Fruit fly (Drosophila melanogaster) whole organism, prepupa: ENCODE results near the gene zfh1.

Source experiments
- Blimp-1 ChIP-seq: fragments of 200-800 bp; sonication (Bioruptor generic); optimal IDR thresholded peaks from 3 replicates; lab custom pipeline; 2017; ENCODE audit warnings: missing biosample characterization, missing genetic modification characterization, mild to moderate bottlenecking, moderate library complexity, missing genetic modification reagents
- CG10631 ChIP-seq: fragments of 200-800 bp; sonication (Bioruptor generic); optimal IDR thresholded peaks from 2 replicates; lab custom pipeline; 2016; ENCODE audit warnings: missing biosample characterization, missing genetic modification characterization
- CG10669 ChIP-seq: fragments of 200-800 bp; sonication (Bioruptor generic); optimal IDR thresholded peaks from 3 replicates; lab custom pipeline; 2018; ENCODE audit warnings: missing biosample characterization, mild to moderate bottlenecking, missing genetic modification characterization, moderate library complexity
- CG11762 ChIP-seq: fragments of 200-800 bp; sonication (Bioruptor generic); optimal IDR thresholded peaks from 3 replicates; lab custom pipeline; 2016; ENCODE audit warnings: missing biosample characterization, missing genetic modification characterization; ENCODE audit not compliant: insufficient read depth
- CG11902 ChIP-seq: fragments of 200-800 bp; sonication (Bioruptor generic); optimal IDR thresholded peaks from 3 replicates; lab custom pipeline; 2016; ENCODE audit warnings: missing biosample characterization, missing genetic modification characterization
- CG1621 ChIP-seq: fragments of 200-800 bp; sonication (Bioruptor generic); optimal IDR thresholded peaks from 3 replicates; lab custom pipeline; 2018; ENCODE audit warnings: missing biosample characterization, mild to moderate bottlenecking, missing genetic modification characterization
- CG16779 ChIP-seq: fragments of 200-800 bp; sonication (Bioruptor generic); optimal IDR thresholded peaks from 3 replicates; lab custom pipeline; 2017; ENCODE audit warnings: missing biosample characterization, mild to moderate bottlenecking, missing genetic modification characterization
- CG3032 ChIP-seq: fragments of 200-800 bp; optimal IDR thresholded peaks from 2 replicates; lab custom pipeline; 2019; ENCODE audit warnings: missing biosample characterization, mild to moderate bottlenecking, missing genetic modification characterization, moderate library complexity
- CG32006 ChIP-seq: fragments of 200-800 bp; sonication (Bioruptor generic); optimal IDR thresholded peaks from 3 replicates; lab custom pipeline; 2017; ENCODE audit warnings: missing biosample characterization, mild to moderate bottlenecking, missing genetic modification characterization
- CG34406 ChIP-seq: fragments of 200-800 bp; sonication (Bioruptor generic); optimal IDR thresholded peaks from 3 replicates; lab custom pipeline; 2016; ENCODE audit warnings: missing biosample characterization, missing genetic modification characterization
- CG3919 ChIP-seq: fragments of 200-800 bp; sonication (Bioruptor generic); optimal IDR thresholded peaks from 3 replicates; lab custom pipeline; 2016; ENCODE audit warnings: missing biosample characterization, missing genetic modification characterization
- CG4318 ChIP-seq: fragments of 200-800 bp; sonication (Bioruptor generic); optimal IDR thresholded peaks from 3 replicates; lab custom pipeline; 2017; ENCODE audit warnings: missing biosample characterization, mild to moderate bottlenecking, missing genetic modification characterization
- CG6163 ChIP-seq: fragments of 200-800 bp; sonication (Bioruptor generic); IDR thresholded peaks from 3 replicates; pipeline ENCODE4 v1.3.6; 2022; ENCODE audit warnings: missing biosample characterization, missing genetic modification characterization
- CG6276 ChIP-seq: fragments of 200-800 bp; sonication (Bioruptor generic); optimal IDR thresholded peaks from 2 replicates; lab custom pipeline; 2017; ENCODE audit warnings: missing biosample characterization, mild to moderate bottlenecking, missing genetic modification characterization
- CG6792 ChIP-seq: fragments of 200-800 bp; sonication (Bioruptor generic); optimal IDR thresholded peaks from 3 replicates; lab custom pipeline; 2016; ENCODE audit warnings: missing biosample characterization, missing genetic modification characterization
- CG6808 ChIP-seq: fragments of 200-800 bp; sonication (Bioruptor generic); optimal IDR thresholded peaks from 3 replicates; lab custom pipeline; 2017; ENCODE audit warnings: missing biosample characterization, missing genetic modification characterization, mild to moderate bottlenecking, moderate library complexity, missing genetic modification reagents
- CG6854 ChIP-seq: fragments of 200-800 bp; sonication (Bioruptor generic); optimal IDR thresholded peaks from 2 replicates; lab custom pipeline; 2017; ENCODE audit warnings: missing biosample characterization, mild to moderate bottlenecking, missing genetic modification characterization
- CG7368 ChIP-seq: fragments of 200-800 bp; sonication (Bioruptor generic); optimal IDR thresholded peaks from 3 replicates; lab custom pipeline; 2016; ENCODE audit warnings: missing biosample characterization, missing genetic modification characterization
- CG8119 ChIP-seq: fragments of 200-800 bp; sonication (Bioruptor generic); IDR thresholded peaks from 3 replicates; pipeline ENCODE4 v1.3.6; 2022; ENCODE audit warnings: missing biosample characterization, missing genetic modification characterization
- CG8319 ChIP-seq: fragments of 200-800 bp; sonication (Bioruptor generic); optimal IDR thresholded peaks from 3 replicates; lab custom pipeline; 2016; ENCODE audit warnings: missing biosample characterization, missing genetic modification characterization
- CG9139 ChIP-seq: fragments of 200-800 bp; sonication (Bioruptor generic); optimal IDR thresholded peaks from 3 replicates; lab custom pipeline; 2017; ENCODE audit warnings: missing biosample characterization, mild to moderate bottlenecking, missing genetic modification characterization
- Eip75B ChIP-seq: fragments of 200-800 bp; sonication (Bioruptor generic); optimal IDR thresholded peaks from 3 replicates; lab custom pipeline; 2016; ENCODE audit warnings: missing biosample characterization, missing genetic modification characterization
- Eip93F ChIP-seq: fragments of 200-800 bp; sonication (Bioruptor generic); optimal IDR thresholded peaks from 2 replicates; lab custom pipeline; 2016; ENCODE audit warnings: missing biosample characterization, mild to moderate bottlenecking, missing genetic modification characterization
- Ets21C ChIP-seq: fragments of 200-800 bp; sonication (Bioruptor generic); optimal IDR thresholded peaks from 3 replicates; lab custom pipeline; 2016; ENCODE audit warnings: missing biosample characterization, missing genetic modification characterization
- Ets96B ChIP-seq: fragments of 200-800 bp; optimal IDR thresholded peaks from 2 replicates; lab custom pipeline; 2019; ENCODE audit warnings: missing biosample characterization, mild to moderate bottlenecking, missing genetic modification characterization, moderate library complexity
- Gug ChIP-seq: fragments of 200-800 bp; sonication (Bioruptor generic); IDR thresholded peaks from 2 replicates; pipeline ENCODE4 v1.3.6; 2022; ENCODE audit warnings: missing biosample characterization, missing genetic modification characterization
- Hr38 ChIP-seq: sonication (Bioruptor generic); optimal IDR thresholded peaks from 2 replicates; lab custom pipeline; 2016; ENCODE audit warnings: missing biosample characterization, missing genetic modification characterization
- Hr4 ChIP-seq: fragments of 200-800 bp; sonication (Bioruptor generic); optimal IDR thresholded peaks from 3 replicates; lab custom pipeline; 2016; ENCODE audit warnings: missing biosample characterization, missing genetic modification characterization
- Lpt ChIP-seq: fragments of 200-800 bp; sonication (Bioruptor generic); optimal IDR thresholded peaks from 3 replicates; lab custom pipeline; 2016; ENCODE audit warnings: missing biosample characterization, missing genetic modification characterization
- Met ChIP-seq: fragments of 200-800 bp; sonication (Bioruptor generic); optimal IDR thresholded peaks from 3 replicates; lab custom pipeline; 2016; ENCODE audit warnings: missing biosample characterization, missing genetic modification characterization
- OdsH ChIP-seq: fragments of 200-800 bp; sonication (Bioruptor generic); optimal IDR thresholded peaks from 3 replicates; lab custom pipeline; 2016; ENCODE audit warnings: missing biosample characterization, missing genetic modification characterization
- Smox ChIP-seq: fragments of 200-800 bp; sonication (Bioruptor generic); optimal IDR thresholded peaks from 3 replicates; lab custom pipeline; 2016; ENCODE audit warnings: missing biosample characterization, missing genetic modification characterization
- Sox102F ChIP-seq: fragments of 200-800 bp; sonication (Bioruptor generic); optimal IDR thresholded peaks from 2 replicates; lab custom pipeline; 2016; ENCODE audit warnings: missing biosample characterization, mild to moderate bottlenecking, missing genetic modification characterization
- Sox14 ChIP-seq: fragments of 200-800 bp; sonication (Bioruptor generic); optimal IDR thresholded peaks from 3 replicates; lab custom pipeline; 2016; ENCODE audit warnings: missing biosample characterization, missing genetic modification characterization
- Sox15 ChIP-seq: fragments of 200-800 bp; sonication (Bioruptor generic); optimal IDR thresholded peaks from 3 replicates; lab custom pipeline; 2016; ENCODE audit warnings: missing biosample characterization, missing genetic modification characterization
- achi ChIP-seq: fragments of 200-800 bp; sonication (Bioruptor generic); optimal IDR thresholded peaks from 3 replicates; lab custom pipeline; 2016; ENCODE audit warnings: missing biosample characterization, missing genetic modification characterization
- acj6 ChIP-seq: fragments of 200-800 bp; sonication (Bioruptor generic); optimal IDR thresholded peaks from 3 replicates; lab custom pipeline; 2016; ENCODE audit warnings: missing biosample characterization, missing genetic modification characterization
- dac ChIP-seq: fragments of 200-800 bp; sonication (Bioruptor generic); optimal IDR thresholded peaks from 2 replicates; lab custom pipeline; 2017; ENCODE audit warnings: missing biosample characterization, mild to moderate bottlenecking, missing genetic modification characterization
- eg ChIP-seq: fragments of 200-800 bp; sonication (Bioruptor generic); IDR thresholded peaks from 3 replicates; pipeline ENCODE4 v1.3.6; 2022; ENCODE audit warnings: missing biosample characterization, missing genetic modification characterization
- esn ChIP-seq: fragments of 200-800 bp; sonication (Bioruptor generic); optimal IDR thresholded peaks from 2 replicates; lab custom pipeline; 2016; ENCODE audit warnings: missing biosample characterization, mild to moderate bottlenecking, missing genetic modification characterization, moderate library complexity
- fd59A ChIP-seq: fragments of 200-800 bp; sonication (Bioruptor generic); optimal IDR thresholded peaks from 2 replicates; lab custom pipeline; 2017; ENCODE audit warnings: missing biosample characterization, mild to moderate bottlenecking, missing genetic modification characterization, missing genetic modification reagents
- fd85E ChIP-seq: fragments of 200-800 bp; sonication (Bioruptor generic); optimal IDR thresholded peaks from 3 replicates; lab custom pipeline; 2016; ENCODE audit warnings: missing biosample characterization, missing genetic modification characterization
- fkh ChIP-seq: fragments of 200-800 bp; sonication (Bioruptor generic); optimal IDR thresholded peaks from 3 replicates; lab custom pipeline; 2017; ENCODE audit warnings: missing biosample characterization, mild to moderate bottlenecking, missing genetic modification characterization, moderate library complexity
- lz ChIP-seq: fragments of 200-800 bp; sonication (Bioruptor generic); optimal IDR thresholded peaks from 3 replicates; lab custom pipeline; 2016; ENCODE audit warnings: missing biosample characterization, missing genetic modification characterization
- net ChIP-seq: fragments of 200-800 bp; sonication (Bioruptor generic); optimal IDR thresholded peaks from 3 replicates; lab custom pipeline; 2016; ENCODE audit warnings: missing biosample characterization, missing genetic modification characterization
- pdm3 ChIP-seq: fragments of 200-800 bp; sonication (Bioruptor generic); optimal IDR thresholded peaks from 3 replicates; lab custom pipeline; 2016; ENCODE audit warnings: missing biosample characterization, missing genetic modification characterization
- salr ChIP-seq, 2 experiments: fragments of 200-800 bp; sonication (Bioruptor generic); optimal IDR thresholded peaks; 3 replicates each; lab custom pipeline; 2016 to 2018; ENCODE audit warnings: missing biosample characterization in 2 of 2, missing genetic modification characterization in 2 of 2, mild to moderate bottlenecking in 1 of 2
- spab ChIP-seq: fragments of 200-800 bp; sonication (Bioruptor generic); optimal IDR thresholded peaks from 2 replicates; lab custom pipeline; 2017; ENCODE audit warnings: missing biosample characterization, mild to moderate bottlenecking, missing genetic modification characterization, missing genetic modification reagents
- ss ChIP-seq, 2 experiments: fragments of 200-800 bp; sonication (Bioruptor generic); optimal IDR thresholded peaks; 2 replicates in 1 of 2; 3 replicates in 1 of 2; lab custom pipeline; 2017 to 2018; ENCODE audit warnings: mild to moderate bottlenecking in 2 of 2, missing biosample characterization in 2 of 2, missing genetic modification characterization in 2 of 2, moderate library complexity in 1 of 2
- svp ChIP-seq: fragments of 200-800 bp; sonication (Bioruptor generic); peaks from one replicate; lab custom pipeline; 2016; ENCODE audit warnings: missing biosample characterization, missing genetic modification characterization
- topi ChIP-seq: fragments of 200-800 bp; sonication (Bioruptor generic); optimal IDR thresholded peaks from 3 replicates; lab custom pipeline; 2016; ENCODE audit warnings: missing biosample characterization, missing genetic modification characterization
- vri ChIP-seq: fragments of 200-800 bp; sonication (Bioruptor generic); optimal IDR thresholded peaks from 3 replicates; lab custom pipeline; 2016; ENCODE audit warnings: missing biosample characterization, mild to moderate bottlenecking, missing genetic modification characterization

Gene zfh1

dm6 chr3R:30805196-30805595 is 39.5 kb downstream of the zfh1 start:
- peak; percentile 84 for TF ChIP-seq CG4318 (GFP tag; lab: Kevin White, UChicago)
- TF ChIP-seq Eip93F (GFP tag; lab: Kevin White, UChicago): no peak
- TF ChIP-seq esn (GFP tag; lab: Kevin White, UChicago): peak; percentile 23
- TF ChIP-seq vri: no peak
- peak; percentile 85 for TF ChIP-seq CG6276 (GFP tag; lab: Kevin White, UChicago)
- TF ChIP-seq salr (GFP tag; optimal IDR thresholded peaks at IDR 0.05; lab: Kevin White, UChicago): peak; percentile 23 to 76
- TF ChIP-seq CG3032: peak; percentile 68
- peak; percentile 66 for TF ChIP-seq Gug (GFP tag; lab: Robert Waterston, UW)
- peak; percentile 58 for TF ChIP-seq fd59A (GFP tag; lab: Kevin White, UChicago)
- peak; percentile 49 for TF ChIP-seq Met
- TF ChIP-seq Lpt (GFP tag; lab: Kevin White, UChicago): peak; percentile 64
- peak; percentile 60 for TF ChIP-seq CG10631 (GFP tag; lab: Kevin White, UChicago)
- TF ChIP-seq Sox15 (GFP tag; lab: Kevin White, UChicago): peak; percentile 31
- TF ChIP-seq CG8119: peak; percentile 86
- peak; percentile 71 for TF ChIP-seq acj6 (GFP tag; lab: Kevin White, UChicago)
- peak; percentile 44 for TF ChIP-seq Smox (GFP tag; lab: Kevin White, UChicago)
- peak; percentile 44 for TF ChIP-seq topi (GFP tag; lab: Kevin White, UChicago)
- peak in 1 of 2 experiments; percentile 40 for TF ChIP-seq ss (GFP tag; optimal IDR thresholded peaks at IDR 0.05; lab: Kevin White, UChicago)
- peak; percentile 65 for TF ChIP-seq net (GFP tag; lab: Kevin White, UChicago)
- peak; percentile 49 for TF ChIP-seq CG8319 (GFP tag; lab: Kevin White, UChicago)
- peak; percentile 80 for TF ChIP-seq svp (GFP tag; lab: Kevin White, UChicago)
- no peak for TF ChIP-seq Sox102F (GFP tag; lab: Kevin White, UChicago)
- TF ChIP-seq fd85E (GFP tag; lab: Kevin White, UChicago): no peak
- TF ChIP-seq pdm3: peak; percentile 76
- TF ChIP-seq lz (GFP tag; lab: Kevin White, UChicago): peak; percentile 19
- peak; percentile 53 for TF ChIP-seq spab (GFP tag; lab: Kevin White, UChicago)
- peak; percentile 70 for TF ChIP-seq Sox14
- peak; percentile 85 for TF ChIP-seq Hr4
- TF ChIP-seq Blimp-1 (GFP tag; lab: Kevin White, UChicago): no peak
- TF ChIP-seq Eip75B (GFP tag; lab: Kevin White, UChicago): peak; percentile 18
- TF ChIP-seq CG1621 (tag; lab: Kevin White, UChicago): peak; percentile 20
- no peak for TF ChIP-seq CG9139 (GFP tag; lab: Kevin White, UChicago)
- TF ChIP-seq Ets96B (tag; lab: Kevin White, UChicago): peak; percentile 62
- peak; percentile 31 for TF ChIP-seq CG6792
- peak; percentile 40 for TF ChIP-seq CG7368 (GFP tag; lab: Kevin White, UChicago)
- no peak for TF ChIP-seq CG16779 (tag; lab: Kevin White, UChicago)
- peak; percentile 88 for TF ChIP-seq CG32006
- TF ChIP-seq Hr38 (GFP tag; lab: Kevin White, UChicago): no peak
- TF ChIP-seq achi (GFP tag; lab: Kevin White, UChicago): peak; percentile 75
- no peak for TF ChIP-seq CG6854 (GFP tag; lab: Kevin White, UChicago)
- peak; percentile 10 for TF ChIP-seq CG11902 (GFP tag; lab: Kevin White, UChicago)
- TF ChIP-seq dac (GFP tag; lab: Kevin White, UChicago): peak; percentile 12
- TF ChIP-seq Ets21C (GFP tag; lab: Kevin White, UChicago): peak; percentile 9
- peak; percentile 56 for TF ChIP-seq CG3919 (GFP tag; lab: Kevin White, UChicago)
- peak; percentile 70 for TF ChIP-seq OdsH (GFP tag; lab: Kevin White, UChicago)
- TF ChIP-seq CG6808: peak; percentile 73
- TF ChIP-seq eg (GFP tag; lab: Robert Waterston, UW): peak; percentile 79
- TF ChIP-seq CG11762: peak; percentile 38
- peak; percentile 73 for TF ChIP-seq CG6163 (GFP tag; lab: Robert Waterston, UW)
- TF ChIP-seq CG34406: peak; percentile 50
- peak; percentile 63 for TF ChIP-seq CG10669
- TF ChIP-seq fkh (GFP tag; lab: Kevin White, UChicago): no peak
